Worm (Caenorhabditis elegans) whole organism, late embryonic: ENCODE measurements around the gene srx-130.

ENCODE experiments used
- C08G9.2 ChIP-seq: sonication (generic microtip); optimal IDR thresholded peaks from 2 replicates; lab custom pipeline; 2016; ENCODE audit warnings: mild to moderate bottlenecking, missing genetic modification characterization, moderate library complexity, missing compliant biosample characterization
- C38D4.7 ChIP-seq: fragments of 200-800 bp; sonication (Bioruptor generic); optimal IDR thresholded peaks from 2 replicates; lab custom pipeline; 2018; ENCODE audit warnings: mild to moderate bottlenecking, missing genetic modification characterization, moderate library complexity, missing compliant biosample characterization
- T23F11.4 ChIP-seq: fragments of 200-800 bp; sonication (Bioruptor generic); optimal IDR thresholded peaks from 2 replicates; lab custom pipeline; 2018; ENCODE audit warnings: mild to moderate bottlenecking, missing genetic modification characterization, missing compliant biosample characterization
- Y22D7AL.16 ChIP-seq: sonication (generic microtip); optimal IDR thresholded peaks from 2 replicates; lab custom pipeline; 2016; ENCODE audit warnings: missing genetic modification characterization, missing compliant biosample characterization
- ceh-14 ChIP-seq: sonication (generic microtip); optimal IDR thresholded peaks from 2 replicates; lab custom pipeline; 2016; ENCODE audit warnings: missing genotype, missing genetic modification characterization, missing compliant biosample characterization
- ceh-18 ChIP-seq: sonication (generic microtip); optimal IDR thresholded peaks from 2 replicates; lab custom pipeline; 2016; ENCODE audit warnings: missing genetic modification characterization, missing compliant biosample characterization
- ceh-2 ChIP-seq: sonication (generic microtip); optimal IDR thresholded peaks from 2 replicates; lab custom pipeline; 2016; ENCODE audit warnings: missing genotype, missing genetic modification characterization, missing compliant biosample characterization
- ceh-22 ChIP-seq: sonication (generic microtip); optimal IDR thresholded peaks from 2 replicates; lab custom pipeline; 2017; ENCODE audit warnings: missing biosample characterization, missing genetic modification characterization
- ceh-24 ChIP-seq: sonication (generic microtip); optimal IDR thresholded peaks from 2 replicates; lab custom pipeline; 2016; ENCODE audit warnings: mild to moderate bottlenecking, missing genetic modification characterization, missing compliant biosample characterization
- ceh-30 ChIP-seq: fragments of 150-350 bp; optimal IDR thresholded peaks from 2 replicates; lab custom pipeline; 2014; ENCODE audit warnings: missing biosample characterization, missing genetic modification characterization
- ceh-34 ChIP-seq: sonication (generic microtip); optimal IDR thresholded peaks from 2 replicates; lab custom pipeline; 2016; ENCODE audit warnings: mild to moderate bottlenecking, missing genetic modification characterization, missing compliant biosample characterization
- ceh-45 ChIP-seq: fragments of 200-800 bp; sonication (Bioruptor generic); IDR thresholded peaks from 2 replicates; pipeline ENCODE4 v1.3.6; 2022; ENCODE audit warnings: missing genetic modification reagents, missing genetic modification characterization, missing compliant biosample characterization
- ceh-48 ChIP-seq: sonication (generic microtip); optimal IDR thresholded peaks from 2 replicates; lab custom pipeline; 2016; ENCODE audit warnings: missing genetic modification characterization, inconsistent platforms, missing compliant biosample characterization
- ceh-6 ChIP-seq: fragments of 200-800 bp; sonication (Bioruptor generic); optimal IDR thresholded peaks from 2 replicates; lab custom pipeline; 2018; ENCODE audit warnings: mild to moderate bottlenecking, missing genetic modification characterization, missing compliant biosample characterization
- ceh-9 ChIP-seq: sonication (generic microtip); optimal IDR thresholded peaks from 2 replicates; lab custom pipeline; 2016; ENCODE audit warnings: mild to moderate bottlenecking, missing genetic modification characterization, inconsistent platforms, missing compliant biosample characterization
- dmd-4 ChIP-seq: sonication (generic microtip); optimal IDR thresholded peaks from 2 replicates; lab custom pipeline; 2016; ENCODE audit warnings: borderline replicate concordance, missing genetic modification characterization, missing compliant biosample characterization
- elt-4 ChIP-seq: sonication (generic microtip); optimal IDR thresholded peaks from 2 replicates; lab custom pipeline; 2016; ENCODE audit warnings: missing genetic modification characterization, missing compliant biosample characterization
- ets-4 ChIP-seq: sonication (generic microtip); optimal IDR thresholded peaks from 2 replicates; lab custom pipeline; 2016; ENCODE audit warnings: missing genetic modification characterization, missing compliant biosample characterization
- fkh-10 ChIP-seq: fragments of 150-350 bp; optimal IDR thresholded peaks from 2 replicates; lab custom pipeline; 2014; ENCODE audit warnings: missing biosample characterization, missing genetic modification reagents, missing genetic modification characterization
- fkh-6 ChIP-seq: sonication (generic microtip); optimal IDR thresholded peaks from 2 replicates; lab custom pipeline; 2016; ENCODE audit warnings: missing genetic modification characterization, missing compliant biosample characterization
- gmeb-2 ChIP-seq: sonication (generic microtip); optimal IDR thresholded peaks from 2 replicates; lab custom pipeline; 2016; ENCODE audit warnings: missing genetic modification characterization, inconsistent platforms, missing compliant biosample characterization
- hlh-15 ChIP-seq: sonication (generic microtip); optimal IDR thresholded peaks from 2 replicates; lab custom pipeline; 2016; ENCODE audit warnings: missing genetic modification characterization, missing compliant biosample characterization
- hlh-30 ChIP-seq: sonication (generic microtip); optimal IDR thresholded peaks from 2 replicates; lab custom pipeline; 2017; ENCODE audit warnings: antibody characterized with exemption, missing genetic modification characterization, missing compliant biosample characterization; ENCODE audit not compliant: insufficient read depth
- hlh-6 ChIP-seq: sonication (generic microtip); optimal IDR thresholded peaks from 2 replicates; lab custom pipeline; 2016; ENCODE audit warnings: missing genotype, missing genetic modification characterization, missing compliant biosample characterization
- hlh-8 ChIP-seq: sonication (generic microtip); optimal IDR thresholded peaks from 2 replicates; lab custom pipeline; 2016; ENCODE audit warnings: missing genotype, missing genetic modification characterization, missing compliant biosample characterization
- lin-11 ChIP-seq: fragments of 200-800 bp; sonication (Bioruptor generic); optimal IDR thresholded peaks from 2 replicates; lab custom pipeline; 2018; ENCODE audit warnings: mild to moderate bottlenecking, missing genetic modification characterization, missing compliant biosample characterization
- mec-3 ChIP-seq: sonication (generic microtip); optimal IDR thresholded peaks from 2 replicates; lab custom pipeline; 2016; ENCODE audit warnings: borderline replicate concordance, missing genetic modification characterization, missing compliant biosample characterization
- nfya-1 ChIP-seq: sonication (generic microtip); optimal IDR thresholded peaks from 2 replicates; lab custom pipeline; 2017; ENCODE audit warnings: missing genetic modification characterization, mild to moderate bottlenecking, missing compliant biosample characterization, antibody characterized with exemption, moderate library complexity
- nhr-232 ChIP-seq: sonication (generic microtip); optimal IDR thresholded peaks from 2 replicates; lab custom pipeline; 2016; ENCODE audit warnings: missing genetic modification characterization, missing compliant biosample characterization
- odd-2 ChIP-seq: sonication (generic microtip); optimal IDR thresholded peaks from 2 replicates; lab custom pipeline; 2017; ENCODE audit warnings: antibody characterized with exemption, mild to moderate bottlenecking, missing genetic modification characterization, missing compliant biosample characterization
- pha-2 ChIP-seq: sonication (generic microtip); optimal IDR thresholded peaks from 2 replicates; lab custom pipeline; 2017; ENCODE audit warnings: mild to moderate bottlenecking, missing genetic modification characterization, missing compliant biosample characterization
- pha-4 ChIP-seq: fragments of 150-350 bp; optimal IDR thresholded peaks from 2 replicates; lab custom pipeline; 2018; ENCODE audit warnings: missing biosample characterization, missing genetic modification reagents, missing genetic modification characterization
- ref-2 ChIP-seq: sonication (generic microtip); optimal IDR thresholded peaks from 2 replicates; lab custom pipeline; 2016; ENCODE audit warnings: missing genetic modification characterization, missing compliant biosample characterization
- sdc-2 ChIP-seq: sonication (generic microtip); optimal IDR thresholded peaks from 2 replicates; lab custom pipeline; 2016; ENCODE audit warnings: missing genotype, missing genetic modification characterization, missing compliant biosample characterization
- sox-2 ChIP-seq: fragments of 200-800 bp; sonication (Bioruptor generic); IDR thresholded peaks from 2 replicates; pipeline ENCODE4 v1.3.6; 2022; ENCODE audit warnings: missing genetic modification reagents, missing genetic modification characterization, missing compliant biosample characterization
- tbx-7 ChIP-seq: sonication (generic microtip); optimal IDR thresholded peaks from 2 replicates; lab custom pipeline; 2016; ENCODE audit warnings: missing genotype, missing genetic modification characterization, missing compliant biosample characterization
- unc-3 ChIP-seq, 2 experiments: fragments of 200-800 bp in 1 of 2; sonication (Bioruptor generic) in 1 of 2; sonication (generic microtip) in 1 of 2; conservative IDR thresholded peaks in 1 of 2; optimal IDR thresholded peaks in 1 of 2; 2 replicates each; pipeline versions ENCODE4 v1.3.6 to Lab custom; 2016 to 2022; ENCODE audit warnings: missing compliant biosample characterization in 2 of 2, missing genetic modification characterization in 2 of 2, missing genetic modification reagents in 1 of 2
- unc-55 ChIP-seq: sonication (generic microtip); optimal IDR thresholded peaks from 2 replicates; lab custom pipeline; 2017; ENCODE audit warnings: missing biosample characterization, missing genetic modification reagents, missing genetic modification characterization
- ztf-16 ChIP-seq: sonication (generic microtip); optimal IDR thresholded peaks from 2 replicates; lab custom pipeline; 2017; ENCODE audit warnings: missing genetic modification characterization, missing compliant biosample characterization

srx-130 gene

ce11 chrV:13887358-13887757, 44.1 kb downstream of the srx-130 start, which contains the start of gene srsx-19:
Gene srsx-19 (plus strand): TSS chrV:13887658.
- TF ChIP-seq nfya-1 (no peak), mec-3 (tag; lab: Kevin White, UChicago) (no peak), ets-4 (tag; lab: Kevin White, UChicago) (no peak), hlh-30 (tag; lab: Kevin White, UChicago) (no peak), hlh-15 (no peak), pha-2 (tag; lab: Kevin White, UChicago) (no peak), gmeb-2 (no peak)

DNA sequence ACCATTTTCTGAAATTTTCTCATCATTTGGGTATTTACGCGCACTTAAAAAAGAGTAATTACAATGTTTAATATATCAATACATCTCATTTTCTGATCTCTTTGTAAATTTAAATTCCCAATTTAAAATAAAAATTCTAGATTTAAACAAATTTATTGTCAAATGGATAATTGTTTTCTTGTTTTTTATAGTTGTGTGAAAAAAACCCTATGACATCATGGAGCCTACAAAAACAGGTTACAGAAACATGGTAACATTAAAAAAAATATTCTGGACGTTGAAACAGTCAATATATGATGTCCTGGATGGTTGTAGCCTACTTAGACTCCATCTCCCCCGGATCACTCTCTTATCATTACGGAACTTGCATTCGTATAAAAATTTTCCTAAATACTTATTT, 46.3 kb downstream of the srx-130 start, which contains the start of gene spp-12:
Gene spp-12, plus strand, starts transcription at position 301 of the 400 bp plus-strand sequence.
- no peak for TF ChIP-seq C38D4.7
- no peak for TF ChIP-seq ceh-18 (tag; lab: Kevin White, UChicago)
- TF ChIP-seq fkh-6 (tag; lab: Kevin White, UChicago): no peak
- TF ChIP-seq T23F11.4 (GFP tag; lab: Kevin White, UChicago): no peak
- TF ChIP-seq pha-2 (tag; lab: Kevin White, UChicago): no peak
- TF ChIP-seq hlh-8 (tag; lab: Kevin White, UChicago): no peak

- no peak for TF ChIP-seq ceh-6 (GFP tag; lab: Kevin White, UChicago)
- TF ChIP-seq unc-55 (GFP tag; lab: Kevin White, UChicago): no peak
- TF ChIP-seq ceh-14 (tag; lab: Kevin White, UChicago): no peak
- no peak for TF ChIP-seq fkh-10
- no peak for TF ChIP-seq fkh-6 (tag; lab: Kevin White, UChicago)
- no peak for TF ChIP-seq ceh-24
- no peak for TF ChIP-seq lin-11 (tag; lab: Kevin White, UChicago)
- TF ChIP-seq ceh-9 (tag; lab: Kevin White, UChicago): no peak
- no peak for TF ChIP-seq gmeb-2
- no peak for TF ChIP-seq dmd-4
- TF ChIP-seq C08G9.2 (tag; lab: Kevin White, UChicago): no peak
- TF ChIP-seq Y22D7AL.16 (tag; lab: Kevin White, UChicago): no peak
- no peak for TF ChIP-seq odd-2 (tag; lab: Kevin White, UChicago)
- no peak for TF ChIP-seq nhr-232
- TF ChIP-seq C38D4.7: no peak
- TF ChIP-seq tbx-7: no peak
- no peak for TF ChIP-seq elt-4 (tag; lab: Kevin White, UChicago)
- no peak for TF ChIP-seq ceh-30 (tag; lab: Kevin White, UChicago)
- no peak for TF ChIP-seq hlh-6 (tag; lab: Kevin White, UChicago)
- no peak for TF ChIP-seq pha-4
Observed at ce11 chrV:13890473-13890872, 47.2 kb downstream of the srx-130 start, which contains the start of gene lbp-8. Gene lbp-8 (plus strand): TSS chrV:13890773.

ce11 chrV:13891489-13891888, 48.2 kb downstream of the srx-130 start:
- TF ChIP-seq sdc-2 (no peak), ceh-48 (tag; lab: Kevin White, UChicago) (no peak), ceh-2 (no peak), ref-2 (no peak), ceh-18 (tag; lab: Kevin White, UChicago) (no peak), sox-2 (no peak), ceh-22 (no peak), ceh-34 (tag; lab: Kevin White, UChicago) (no peak), ztf-16 (tag; lab: Kevin White, UChicago) (no peak), T23F11.4 (GFP tag; lab: Kevin White, UChicago) (no peak), ceh-45 (GFP tag; lab: Robert Waterston, UW) (no peak), unc-3 (GFP tag; conservative IDR thresholded peaks at IDR 0.05; lab: Robert Waterston, UW) (no peak), unc-3 (tag; optimal IDR thresholded peaks at IDR 0.05; lab: Kevin White, UChicago) (no peak)
